Worm (Caenorhabditis elegans) whole organism, late embryonic: ENCODE data around the gene lonp-2.

Experiments
- C08G9.2 ChIP-seq: sonication (generic microtip); optimal IDR thresholded peaks from 2 replicates; lab custom pipeline; 2016; ENCODE audit warnings: mild to moderate bottlenecking, missing genetic modification characterization, moderate library complexity, missing compliant biosample characterization
- C38D4.7 ChIP-seq: fragments of 200-800 bp; sonication (Bioruptor generic); optimal IDR thresholded peaks from 2 replicates; lab custom pipeline; 2018; ENCODE audit warnings: mild to moderate bottlenecking, missing genetic modification characterization, moderate library complexity, missing compliant biosample characterization
- K02D7.2 ChIP-seq: sonication (generic microtip); optimal IDR thresholded peaks from 2 replicates; lab custom pipeline; 2017; ENCODE audit warnings: mild to moderate bottlenecking, missing genetic modification characterization, missing compliant biosample characterization
- ahr-1 ChIP-seq: sonication (generic microtip); optimal IDR thresholded peaks from 2 replicates; lab custom pipeline; 2016; ENCODE audit warnings: missing genetic modification characterization, missing compliant biosample characterization
- ama-1 ChIP-seq: fragments of 150-350 bp; optimal IDR thresholded peaks from 2 replicates; lab custom pipeline; 2014
- ceh-14 ChIP-seq: sonication (generic microtip); optimal IDR thresholded peaks from 2 replicates; lab custom pipeline; 2016; ENCODE audit warnings: missing genotype, missing genetic modification characterization, missing compliant biosample characterization
- ceh-19 ChIP-seq: fragments of 200-800 bp; sonication (Bioruptor generic); optimal IDR thresholded peaks from 2 replicates; lab custom pipeline; 2018; ENCODE audit warnings: mild to moderate bottlenecking, missing genetic modification characterization, missing compliant biosample characterization
- ceh-24 ChIP-seq: sonication (generic microtip); optimal IDR thresholded peaks from 2 replicates; lab custom pipeline; 2016; ENCODE audit warnings: mild to moderate bottlenecking, missing genetic modification characterization, missing compliant biosample characterization
- ceh-30 ChIP-seq: fragments of 150-350 bp; optimal IDR thresholded peaks from 2 replicates; lab custom pipeline; 2014; ENCODE audit warnings: missing biosample characterization, missing genetic modification characterization
- ceh-34 ChIP-seq: sonication (generic microtip); optimal IDR thresholded peaks from 2 replicates; lab custom pipeline; 2016; ENCODE audit warnings: mild to moderate bottlenecking, missing genetic modification characterization, missing compliant biosample characterization
- ceh-45 ChIP-seq: fragments of 200-800 bp; sonication (Bioruptor generic); IDR thresholded peaks from 2 replicates; pipeline ENCODE4 v1.3.6; 2022; ENCODE audit warnings: missing genetic modification reagents, missing genetic modification characterization, missing compliant biosample characterization
- ceh-9 ChIP-seq: sonication (generic microtip); optimal IDR thresholded peaks from 2 replicates; lab custom pipeline; 2016; ENCODE audit warnings: mild to moderate bottlenecking, missing genetic modification characterization, inconsistent platforms, missing compliant biosample characterization
- dmd-4 ChIP-seq: sonication (generic microtip); optimal IDR thresholded peaks from 2 replicates; lab custom pipeline; 2016; ENCODE audit warnings: borderline replicate concordance, missing genetic modification characterization, missing compliant biosample characterization
- dve-1 ChIP-seq: sonication (generic microtip); optimal IDR thresholded peaks from 2 replicates; lab custom pipeline; 2017; ENCODE audit warnings: antibody characterized with exemption, mild to moderate bottlenecking, missing genetic modification characterization, missing compliant biosample characterization
- elt-2 ChIP-seq: sonication (generic microtip); optimal IDR thresholded peaks from 2 replicates; lab custom pipeline; 2016; ENCODE audit warnings: missing genetic modification reagents, missing genetic modification characterization, missing compliant biosample characterization
- elt-4 ChIP-seq: sonication (generic microtip); optimal IDR thresholded peaks from 2 replicates; lab custom pipeline; 2016; ENCODE audit warnings: missing genetic modification characterization, missing compliant biosample characterization
- ets-4 ChIP-seq: sonication (generic microtip); optimal IDR thresholded peaks from 2 replicates; lab custom pipeline; 2016; ENCODE audit warnings: missing genetic modification characterization, missing compliant biosample characterization
- fax-1 ChIP-seq: sonication (generic microtip); optimal IDR thresholded peaks from 2 replicates; lab custom pipeline; 2016; ENCODE audit warnings: missing genotype, missing genetic modification characterization, missing compliant biosample characterization
- gmeb-2 ChIP-seq: sonication (generic microtip); optimal IDR thresholded peaks from 2 replicates; lab custom pipeline; 2016; ENCODE audit warnings: missing genetic modification characterization, inconsistent platforms, missing compliant biosample characterization
- hlh-8 ChIP-seq: sonication (generic microtip); optimal IDR thresholded peaks from 2 replicates; lab custom pipeline; 2016; ENCODE audit warnings: missing genotype, missing genetic modification characterization, missing compliant biosample characterization
- lin-11 ChIP-seq: fragments of 200-800 bp; sonication (Bioruptor generic); optimal IDR thresholded peaks from 2 replicates; lab custom pipeline; 2018; ENCODE audit warnings: mild to moderate bottlenecking, missing genetic modification characterization, missing compliant biosample characterization
- nfya-1 ChIP-seq: sonication (generic microtip); optimal IDR thresholded peaks from 2 replicates; lab custom pipeline; 2017; ENCODE audit warnings: missing genetic modification characterization, mild to moderate bottlenecking, missing compliant biosample characterization, antibody characterized with exemption, moderate library complexity
- odd-2 ChIP-seq: sonication (generic microtip); optimal IDR thresholded peaks from 2 replicates; lab custom pipeline; 2017; ENCODE audit warnings: antibody characterized with exemption, mild to moderate bottlenecking, missing genetic modification characterization, missing compliant biosample characterization
- pat-9 ChIP-seq: fragments of 200-800 bp; sonication (Bioruptor generic); optimal IDR thresholded peaks from 2 replicates; lab custom pipeline; 2018; ENCODE audit warnings: mild to moderate bottlenecking, missing genetic modification characterization, moderate library complexity, missing compliant biosample characterization
- pax-1 ChIP-seq: fragments of 150-350 bp; optimal IDR thresholded peaks from 2 replicates; lab custom pipeline; 2014; ENCODE audit warnings: missing biosample characterization, missing genetic modification characterization
- pha-2 ChIP-seq: sonication (generic microtip); optimal IDR thresholded peaks from 2 replicates; lab custom pipeline; 2017; ENCODE audit warnings: mild to moderate bottlenecking, missing genetic modification characterization, missing compliant biosample characterization
- pha-4 ChIP-seq: fragments of 150-350 bp; optimal IDR thresholded peaks from 2 replicates; lab custom pipeline; 2018; ENCODE audit warnings: missing biosample characterization, missing genetic modification reagents, missing genetic modification characterization
- pros-1 ChIP-seq: fragments of 150-350 bp; optimal IDR thresholded peaks from 2 replicates; lab custom pipeline; 2014; ENCODE audit warnings: missing biosample characterization, missing genetic modification reagents, missing genetic modification characterization
- ref-2 ChIP-seq: sonication (generic microtip); optimal IDR thresholded peaks from 2 replicates; lab custom pipeline; 2016; ENCODE audit warnings: missing genetic modification characterization, missing compliant biosample characterization
- sox-2 ChIP-seq: fragments of 200-800 bp; sonication (Bioruptor generic); IDR thresholded peaks from 2 replicates; pipeline ENCODE4 v1.3.6; 2022; ENCODE audit warnings: missing genetic modification reagents, missing genetic modification characterization, missing compliant biosample characterization
- syd-9 ChIP-seq: sonication (generic microtip); optimal IDR thresholded peaks from 2 replicates; lab custom pipeline; 2016; ENCODE audit warnings: mild to moderate bottlenecking, missing genetic modification characterization, moderate library complexity, missing compliant biosample characterization
- tbx-2 ChIP-seq: sonication (generic microtip); optimal IDR thresholded peaks from 2 replicates; lab custom pipeline; 2016; ENCODE audit warnings: missing genetic modification characterization, missing compliant biosample characterization
- ttx-3 ChIP-seq: sonication (generic microtip); optimal IDR thresholded peaks from 2 replicates; lab custom pipeline; 2016; ENCODE audit warnings: missing genetic modification reagents, missing genetic modification characterization, missing compliant biosample characterization
- unc-42 ChIP-seq: sonication (generic microtip); optimal IDR thresholded peaks from 2 replicates; lab custom pipeline; 2016; ENCODE audit warnings: missing genotype, missing genetic modification characterization, missing compliant biosample characterization
- unc-86 ChIP-seq: sonication (generic microtip); optimal IDR thresholded peaks from 2 replicates; lab custom pipeline; 2016; ENCODE audit warnings: missing genetic modification characterization, missing compliant biosample characterization
- zip-5 ChIP-seq: sonication (generic microtip); optimal IDR thresholded peaks from 2 replicates; lab custom pipeline; 2016; ENCODE audit warnings: missing genetic modification characterization, missing compliant biosample characterization

Gene lonp-2

ce11 chrIII:12121177-12121576 lies 13.6 kb downstream of the lonp-2 start:
- peak; percentile 32 for TF ChIP-seq ceh-34 (tag; lab: Kevin White, UChicago)
- TF ChIP-seq odd-2 = no peak
- no peak for TF ChIP-seq hlh-8

ce11 chrIII:12123427-12123826 lies 15.9 kb downstream of the lonp-2 start:
- no peak for TF ChIP-seq gmeb-2 (tag; lab: Kevin White, UChicago)
- no peak for TF ChIP-seq ets-4 (tag; lab: Kevin White, UChicago)
- TF ChIP-seq ceh-45 (GFP tag; lab: Robert Waterston, UW) = no peak
- TF ChIP-seq ahr-1 (tag; lab: Kevin White, UChicago) = no peak
- no peak for TF ChIP-seq zip-5
- no peak for TF ChIP-seq ceh-14 (tag; lab: Kevin White, UChicago)
- TF ChIP-seq elt-2 (tag; lab: Kevin White, UChicago) = no peak
- TF ChIP-seq ceh-24 (tag; lab: Kevin White, UChicago) = no peak
- no peak for TF ChIP-seq ttx-3
- no peak for TF ChIP-seq elt-4
- TF ChIP-seq pha-2 = no peak
- no peak for TF ChIP-seq hlh-8
- TF ChIP-seq tbx-2 (tag; lab: Kevin White, UChicago) = no peak
- TF ChIP-seq odd-2 = no peak

DNA sequence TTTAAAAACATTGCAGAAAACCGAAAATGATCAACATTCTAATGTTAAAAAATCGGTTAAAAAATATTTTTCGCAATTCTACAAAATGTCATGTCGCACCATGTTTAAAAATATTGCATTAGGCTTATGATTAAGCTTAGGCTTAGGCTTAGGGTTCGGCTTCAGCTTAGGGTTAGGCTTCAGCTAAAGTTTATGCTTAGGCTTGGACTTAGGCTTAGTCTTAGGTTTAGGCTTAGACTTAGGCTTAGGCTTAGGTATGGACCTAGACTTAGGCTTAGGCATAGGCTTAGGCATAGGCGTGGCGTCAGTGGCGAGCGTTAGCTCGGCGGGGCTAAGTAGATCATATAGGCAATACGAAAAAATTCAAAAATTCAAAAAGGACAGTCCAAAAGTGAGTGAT lies 16.8 kb downstream of the lonp-2 start:
- TF ChIP-seq unc-86 (no peak), ahr-1 (tag; lab: Kevin White, UChicago) (no peak), fax-1 (tag; lab: Kevin White, UChicago) (no peak), ref-2 (no peak), C08G9.2 (tag; lab: Kevin White, UChicago) (no peak), nfya-1 (tag; lab: Kevin White, UChicago) (no peak)
- TF ChIP-seq, all 69 proteins: peak for 0

DNA sequence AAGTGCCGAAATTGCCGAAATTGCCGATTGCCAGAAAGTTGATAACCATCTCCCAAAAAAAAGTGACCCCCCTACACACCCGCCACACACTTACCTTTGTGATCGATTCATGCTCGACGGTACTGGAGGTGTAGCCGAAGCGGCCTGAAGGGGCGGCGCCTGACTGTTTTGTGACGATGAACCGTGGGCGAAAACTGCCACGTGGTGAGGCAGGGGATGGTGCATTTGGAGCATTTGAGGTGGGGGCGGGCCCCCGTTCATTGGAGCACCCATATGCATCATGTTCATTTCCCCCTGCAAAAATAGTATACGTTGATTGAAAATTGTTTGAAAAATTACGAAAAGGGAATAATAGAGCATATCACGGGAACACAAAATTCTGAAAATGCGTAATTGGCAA lies 22.5 kb downstream of the lonp-2 start, which contains the start of gene Y75B8A.6:
Gene Y75B8A.6, minus strand, starts transcription at position 292 of the 400 bp plus-strand sequence.
- no peak for TF ChIP-seq pat-9
- no peak for TF ChIP-seq dve-1 (tag; lab: Kevin White, UChicago)
- TF ChIP-seq, all 69 proteins: peak for 0

DNA sequence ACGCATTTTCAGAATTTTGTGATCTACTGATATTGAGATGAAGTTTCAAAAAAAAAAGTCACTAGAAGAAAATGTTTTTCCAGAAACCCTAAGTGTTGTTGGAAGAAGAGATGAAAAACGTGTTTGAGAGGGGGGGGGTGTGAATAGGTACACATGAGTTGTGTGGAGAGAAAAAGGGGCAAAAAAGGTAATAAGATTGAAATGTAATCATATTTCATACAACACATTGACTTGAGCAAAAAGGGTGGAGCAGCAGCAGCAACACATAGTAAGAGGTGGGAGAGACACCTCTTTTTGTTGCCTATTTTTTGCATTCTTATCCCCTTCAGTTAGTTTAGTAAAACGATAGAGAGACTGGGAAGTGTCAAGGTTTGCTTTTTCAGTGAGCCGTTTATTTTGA lies 23.2 kb downstream of the lonp-2 start:
- TF ChIP-seq ceh-30 (tag; lab: Kevin White, UChicago) (no peak), unc-42 (tag; lab: Kevin White, UChicago) (peak; percentile 79), lin-11 (tag; lab: Kevin White, UChicago) (no peak), pha-4 (tag; lab: Kevin White, UChicago) (no peak), syd-9 (tag; lab: Kevin White, UChicago) (no peak)
- TF ChIP-seq, all 69 proteins: peak for 1

- TF ChIP-seq sox-2 (GFP tag; lab: Robert Waterston, UW) (no peak), K02D7.2 (tag; lab: Kevin White, UChicago) (peak; percentile 27), ceh-24 (tag; lab: Kevin White, UChicago) (no peak), ceh-30 (tag; lab: Kevin White, UChicago) (no peak), ama-1 (lab: Kevin White, UChicago) (no peak), dve-1 (tag; lab: Kevin White, UChicago) (peak; percentile 98)
- TF ChIP-seq, all 69 proteins: peak for 2
These were observed 24.2 kb downstream of the lonp-2 start for ce11 chrIII:12131751-12132150.

ce11 chrIII:12133121-12133520 lies 25.5 kb downstream of the lonp-2 start:
- no peak for TF ChIP-seq syd-9 (tag; lab: Kevin White, UChicago)
- no peak for TF ChIP-seq unc-86
- TF ChIP-seq tbx-2 (tag; lab: Kevin White, UChicago) = no peak
- no peak for TF ChIP-seq K02D7.2 (tag; lab: Kevin White, UChicago)
- no peak for TF ChIP-seq pax-1 (tag; lab: Kevin White, UChicago)
- TF ChIP-seq C38D4.7 (GFP tag; lab: Kevin White, UChicago) = no peak
- no peak for TF ChIP-seq ceh-9 (tag; lab: Kevin White, UChicago)
- TF ChIP-seq ceh-19 (GFP tag; lab: Kevin White, UChicago) = no peak
- no peak for TF ChIP-seq dmd-4 (tag; lab: Kevin White, UChicago)
- no peak for TF ChIP-seq dve-1 (tag; lab: Kevin White, UChicago)
- TF ChIP-seq ceh-14 (tag; lab: Kevin White, UChicago) = no peak
- TF ChIP-seq pros-1 (tag; lab: Kevin White, UChicago) = no peak
- no peak for TF ChIP-seq ttx-3
- no peak for TF ChIP-seq unc-42 (tag; lab: Kevin White, UChicago)
- TF ChIP-seq, all 69 proteins: peak for 0
